Worm (Caenorhabditis elegans) whole organism, late embryonic: ENCODE measurements around the gene ptr-19.

ENCODE experiments used
- F13H6.1 ChIP-seq: sonication (generic microtip); optimal IDR thresholded peaks from 2 replicates; lab custom pipeline; 2016; ENCODE audit warnings: missing genetic modification characterization, missing compliant biosample characterization
- K09A11.1 ChIP-seq: sonication (generic microtip); optimal IDR thresholded peaks from 2 replicates; lab custom pipeline; 2017; ENCODE audit warnings: antibody characterized with exemption, mild to moderate bottlenecking, missing genetic modification characterization, missing compliant biosample characterization; ENCODE audit not compliant: insufficient read depth
- Y22D7AL.16 ChIP-seq: sonication (generic microtip); optimal IDR thresholded peaks from 2 replicates; lab custom pipeline; 2016; ENCODE audit warnings: missing genetic modification characterization, missing compliant biosample characterization
- ahr-1 ChIP-seq: sonication (generic microtip); optimal IDR thresholded peaks from 2 replicates; lab custom pipeline; 2016; ENCODE audit warnings: missing genetic modification characterization, missing compliant biosample characterization
- ceh-14 ChIP-seq: sonication (generic microtip); optimal IDR thresholded peaks from 2 replicates; lab custom pipeline; 2016; ENCODE audit warnings: missing genotype, missing genetic modification characterization, missing compliant biosample characterization
- ceh-2 ChIP-seq: sonication (generic microtip); optimal IDR thresholded peaks from 2 replicates; lab custom pipeline; 2016; ENCODE audit warnings: missing genotype, missing genetic modification characterization, missing compliant biosample characterization
- ceh-30 ChIP-seq: fragments of 150-350 bp; optimal IDR thresholded peaks from 2 replicates; lab custom pipeline; 2014; ENCODE audit warnings: missing biosample characterization, missing genetic modification characterization
- ceh-31 ChIP-seq: sonication (generic microtip); optimal IDR thresholded peaks from 2 replicates; lab custom pipeline; 2016; ENCODE audit warnings: missing genetic modification characterization, missing compliant biosample characterization
- ceh-34 ChIP-seq: sonication (generic microtip); optimal IDR thresholded peaks from 2 replicates; lab custom pipeline; 2016; ENCODE audit warnings: mild to moderate bottlenecking, missing genetic modification characterization, missing compliant biosample characterization
- ceh-48 ChIP-seq: sonication (generic microtip); optimal IDR thresholded peaks from 2 replicates; lab custom pipeline; 2016; ENCODE audit warnings: missing genetic modification characterization, inconsistent platforms, missing compliant biosample characterization
- ceh-9 ChIP-seq: sonication (generic microtip); optimal IDR thresholded peaks from 2 replicates; lab custom pipeline; 2016; ENCODE audit warnings: mild to moderate bottlenecking, missing genetic modification characterization, inconsistent platforms, missing compliant biosample characterization
- che-1 ChIP-seq: sonication (generic microtip); optimal IDR thresholded peaks from 2 replicates; lab custom pipeline; 2016; ENCODE audit warnings: mild to moderate bottlenecking, missing genetic modification characterization, missing compliant biosample characterization
- elt-2 ChIP-seq: sonication (generic microtip); optimal IDR thresholded peaks from 2 replicates; lab custom pipeline; 2016; ENCODE audit warnings: missing genetic modification reagents, missing genetic modification characterization, missing compliant biosample characterization
- ets-4 ChIP-seq: sonication (generic microtip); optimal IDR thresholded peaks from 2 replicates; lab custom pipeline; 2016; ENCODE audit warnings: missing genetic modification characterization, missing compliant biosample characterization
- eyg-1 ChIP-seq: sonication (generic microtip); optimal IDR thresholded peaks from 2 replicates; lab custom pipeline; 2016; ENCODE audit warnings: missing genotype, missing genetic modification characterization, missing compliant biosample characterization
- hlh-30 ChIP-seq: sonication (generic microtip); optimal IDR thresholded peaks from 2 replicates; lab custom pipeline; 2017; ENCODE audit warnings: antibody characterized with exemption, missing genetic modification characterization, missing compliant biosample characterization; ENCODE audit not compliant: insufficient read depth
- hlh-8 ChIP-seq: sonication (generic microtip); optimal IDR thresholded peaks from 2 replicates; lab custom pipeline; 2016; ENCODE audit warnings: missing genotype, missing genetic modification characterization, missing compliant biosample characterization
- madf-2 ChIP-seq: sonication (generic microtip); optimal IDR thresholded peaks from 2 replicates; lab custom pipeline; 2017; ENCODE audit warnings: missing genetic modification characterization, missing compliant biosample characterization
- mec-3 ChIP-seq: sonication (generic microtip); optimal IDR thresholded peaks from 2 replicates; lab custom pipeline; 2016; ENCODE audit warnings: borderline replicate concordance, missing genetic modification characterization, missing compliant biosample characterization
- nfya-1 ChIP-seq: sonication (generic microtip); optimal IDR thresholded peaks from 2 replicates; lab custom pipeline; 2017; ENCODE audit warnings: missing genetic modification characterization, mild to moderate bottlenecking, missing compliant biosample characterization, antibody characterized with exemption, moderate library complexity
- odd-2 ChIP-seq: sonication (generic microtip); optimal IDR thresholded peaks from 2 replicates; lab custom pipeline; 2017; ENCODE audit warnings: antibody characterized with exemption, mild to moderate bottlenecking, missing genetic modification characterization, missing compliant biosample characterization
- pag-3 ChIP-seq: sonication (generic microtip); optimal IDR thresholded peaks from 2 replicates; lab custom pipeline; 2016; ENCODE audit warnings: missing compliant biosample characterization, missing genetic modification characterization, borderline replicate concordance
- pha-4 ChIP-seq: fragments of 150-350 bp; optimal IDR thresholded peaks from 2 replicates; lab custom pipeline; 2018; ENCODE audit warnings: missing biosample characterization, missing genetic modification reagents, missing genetic modification characterization
- ref-2 ChIP-seq: sonication (generic microtip); optimal IDR thresholded peaks from 2 replicates; lab custom pipeline; 2016; ENCODE audit warnings: missing genetic modification characterization, missing compliant biosample characterization
- rnt-1 ChIP-seq: sonication (generic microtip); optimal IDR thresholded peaks from 2 replicates; lab custom pipeline; 2016; ENCODE audit warnings: missing genetic modification characterization, missing compliant biosample characterization
- sox-2 ChIP-seq: fragments of 200-800 bp; sonication (Bioruptor generic); IDR thresholded peaks from 2 replicates; pipeline ENCODE4 v1.3.6; 2022; ENCODE audit warnings: missing genetic modification reagents, missing genetic modification characterization, missing compliant biosample characterization
- sox-4 ChIP-seq: sonication (generic microtip); optimal IDR thresholded peaks from 2 replicates; lab custom pipeline; 2017; ENCODE audit warnings: mild to moderate bottlenecking, missing genetic modification characterization, inconsistent platforms, missing compliant biosample characterization
- tbx-2 ChIP-seq: sonication (generic microtip); optimal IDR thresholded peaks from 2 replicates; lab custom pipeline; 2016; ENCODE audit warnings: missing genetic modification characterization, missing compliant biosample characterization
- unc-3 ChIP-seq, 2 experiments: fragments of 200-800 bp in 1 of 2; sonication (Bioruptor generic) in 1 of 2; sonication (generic microtip) in 1 of 2; conservative IDR thresholded peaks in 1 of 2; optimal IDR thresholded peaks in 1 of 2; 2 replicates each; pipeline versions ENCODE4 v1.3.6 to Lab custom; 2016 to 2022; ENCODE audit warnings: missing compliant biosample characterization in 2 of 2, missing genetic modification characterization in 2 of 2, missing genetic modification reagents in 1 of 2
- unc-42 ChIP-seq: sonication (generic microtip); optimal IDR thresholded peaks from 2 replicates; lab custom pipeline; 2016; ENCODE audit warnings: missing genotype, missing genetic modification characterization, missing compliant biosample characterization
- unc-55 ChIP-seq: sonication (generic microtip); optimal IDR thresholded peaks from 2 replicates; lab custom pipeline; 2017; ENCODE audit warnings: missing biosample characterization, missing genetic modification reagents, missing genetic modification characterization
- ztf-16 ChIP-seq: sonication (generic microtip); optimal IDR thresholded peaks from 2 replicates; lab custom pipeline; 2017; ENCODE audit warnings: missing genetic modification characterization, missing compliant biosample characterization

ptr-19 gene

ce11 chrIII:10739902-10740301, 41.8 kb upstream of the ptr-19 start (continued):
- peak; percentile 78 for TF ChIP-seq ceh-34 (tag; lab: Kevin White, UChicago)
- TF ChIP-seq ceh-2 (tag; lab: Kevin White, UChicago): no peak
- no peak for TF ChIP-seq eyg-1
- no peak for TF ChIP-seq pag-3 (tag; lab: Kevin White, UChicago)
- no peak for TF ChIP-seq ref-2 (tag; lab: Kevin White, UChicago)
- TF ChIP-seq hlh-8 (tag; lab: Kevin White, UChicago): no peak
- TF ChIP-seq che-1 (tag; lab: Kevin White, UChicago): no peak

DNA sequence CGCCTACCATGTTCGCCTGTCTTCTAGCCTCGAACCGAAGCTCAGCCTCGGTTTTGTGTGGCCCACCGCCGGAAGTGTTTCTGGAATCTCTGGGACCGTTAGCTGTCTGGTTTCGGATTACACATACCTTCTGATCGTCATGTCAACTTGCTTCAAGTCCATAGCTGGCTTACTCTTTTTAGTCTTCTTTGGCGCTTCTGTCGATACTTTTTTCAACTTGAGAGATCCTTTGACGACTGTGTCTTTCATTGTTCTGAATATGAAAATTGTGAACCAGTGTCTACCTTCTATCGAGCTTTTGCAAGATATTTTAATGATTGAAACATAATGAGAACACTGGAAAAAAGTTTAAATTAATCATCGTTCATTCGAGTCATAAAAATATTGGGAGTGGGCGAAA, 41.1 kb upstream of the ptr-19 start, which contains the start of gene K01G5.8:
Gene K01G5.8 (minus strand): TSS at position 255 of the 400 bp plus-strand sequence.
- TF ChIP-seq ztf-16 (tag; lab: Kevin White, UChicago) (no peak), unc-55 (GFP tag; lab: Kevin White, UChicago) (no peak), sox-4 (tag; lab: Kevin White, UChicago) (no peak), ceh-9 (no peak), mec-3 (tag; lab: Kevin White, UChicago) (no peak), ets-4 (no peak), ahr-1 (no peak), madf-2 (tag; lab: Kevin White, UChicago) (no peak), K09A11.1 (tag; lab: Kevin White, UChicago) (no peak), ceh-48 (tag; lab: Kevin White, UChicago) (no peak), pha-4 (tag; lab: Kevin White, UChicago) (no peak)

- no peak for TF ChIP-seq F13H6.1
- TF ChIP-seq sox-2: no peak
- no peak for TF ChIP-seq odd-2
- peak; percentile 31 for TF ChIP-seq unc-42 (tag; lab: Kevin White, UChicago)
- peak; percentile 37 for TF ChIP-seq elt-2 (tag; lab: Kevin White, UChicago)
- TF ChIP-seq ceh-31 (tag; lab: Kevin White, UChicago): peak; percentile 21
- TF ChIP-seq ceh-30 (tag; lab: Kevin White, UChicago): peak; percentile 32
- TF ChIP-seq Y22D7AL.16 (tag; lab: Kevin White, UChicago): no peak
- peak; percentile 24 for TF ChIP-seq ceh-34 (tag; lab: Kevin White, UChicago)
- TF ChIP-seq rnt-1 (tag; lab: Kevin White, UChicago): no peak
- peak; percentile 11 for TF ChIP-seq ceh-14 (tag; lab: Kevin White, UChicago)
- peak; percentile 34 for TF ChIP-seq nfya-1 (tag; lab: Kevin White, UChicago)
- peak; percentile 21 for TF ChIP-seq tbx-2 (tag; lab: Kevin White, UChicago)
- no peak for TF ChIP-seq che-1 (tag; lab: Kevin White, UChicago)
- no peak for TF ChIP-seq pag-3 (tag; lab: Kevin White, UChicago)
Observed at ce11 chrIII:10742382-10742860, 39.2 kb upstream of the ptr-19 start, which contains the start of the genes tbb-1 and rib-2. TSS of gene tbb-1 (minus strand) at chrIII:10742432. TSS of gene rib-2 (plus strand) at chrIII:10742810.

DNA sequence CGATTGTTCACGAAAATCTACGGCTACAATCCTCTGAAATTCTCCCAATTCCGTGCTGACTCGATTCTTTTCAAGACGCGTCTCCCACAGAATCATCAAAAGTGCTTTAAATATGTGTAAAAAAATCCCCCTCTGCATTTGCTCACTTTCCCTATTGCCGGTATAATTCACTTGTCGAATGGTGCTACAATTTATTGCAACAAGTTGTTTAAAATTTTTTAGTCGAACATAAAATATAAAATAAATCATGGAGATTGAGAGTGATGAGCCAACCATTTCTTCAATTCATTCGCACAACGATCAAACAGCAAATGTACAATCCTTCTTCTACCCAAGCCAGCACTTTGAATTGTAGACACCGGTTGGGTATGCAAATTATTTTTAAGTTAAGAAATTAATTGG, 35.2 kb upstream of the ptr-19 start:
- no peak for TF ChIP-seq hlh-30
- no peak for TF ChIP-seq unc-3 (GFP tag; conservative IDR thresholded peaks at IDR 0.05; lab: Robert Waterston, UW)
- no peak for TF ChIP-seq unc-3 (tag; optimal IDR thresholded peaks at IDR 0.05; lab: Kevin White, UChicago)
- TF ChIP-seq eyg-1: no peak
- no peak for TF ChIP-seq ztf-16 (tag; lab: Kevin White, UChicago)
